Fruit fly (Drosophila melanogaster): ENCODE results near the gene RhoGAP71E.

Gene RhoGAP71E

DNA sequence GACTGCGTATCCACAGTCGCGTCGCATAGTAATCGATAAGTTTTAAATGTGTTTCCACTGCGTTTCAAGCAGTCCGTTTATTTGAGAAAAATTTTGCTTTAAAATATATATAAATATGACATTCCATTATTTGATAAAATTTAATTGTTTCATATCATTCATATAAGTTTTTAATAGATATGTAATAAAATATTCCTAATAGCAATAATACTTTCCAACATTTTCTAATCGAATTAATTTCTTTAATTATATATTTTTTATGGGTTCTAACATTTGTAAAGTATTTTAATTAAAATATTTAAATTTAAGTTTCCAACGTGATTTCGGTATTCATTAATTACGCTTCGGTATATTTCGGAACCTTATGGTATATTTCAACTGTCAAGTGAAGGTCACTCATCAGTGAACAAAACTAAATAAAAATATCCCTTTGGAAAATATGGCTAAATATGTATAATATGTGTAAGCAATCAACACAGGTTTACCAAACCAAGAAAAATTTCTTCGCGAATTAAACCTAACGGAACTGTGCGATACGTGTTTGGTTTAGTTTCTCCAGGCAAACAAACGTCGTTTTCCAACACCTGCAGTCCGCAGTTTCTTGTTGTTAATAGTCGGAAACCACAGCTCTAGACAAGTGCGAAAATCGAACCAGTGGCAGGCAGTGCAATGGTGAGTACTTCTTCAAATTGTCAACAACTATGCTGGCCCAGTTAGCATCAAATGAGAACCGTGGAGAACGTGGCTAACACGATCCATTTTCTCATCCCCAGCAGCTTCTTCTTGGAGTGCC is 25.4 kb upstream of the RhoGAP71E start, which contains the start of the genes CG7739 and SCCRO:
Gene CG7739 (minus strand): TSS at position 8 of the 793 bp plus-strand sequence.
Gene SCCRO (plus strand): TSS at position 370 of the 793 bp plus-strand sequence.
- TF ChIP-seq CG8478 (optimal IDR thresholded peaks at IDR 0.05) = no peak
- no peak for TF ChIP-seq EcR (GFP tag; optimal IDR thresholded peaks at IDR 0.05)
- no peak for TF ChIP-seq usp (GFP tag; optimal IDR thresholded peaks at IDR 0.05)

- TF ChIP-seq Dll (optimal IDR thresholded peaks at IDR 0.05) = no peak
- TF ChIP-seq usp (GFP tag; optimal IDR thresholded peaks at IDR 0.05) = no peak
- TF ChIP-seq EcR (GFP tag; optimal IDR thresholded peaks at IDR 0.05) = no peak
- no peak for TF ChIP-seq CG8478 (optimal IDR thresholded peaks at IDR 0.05)
Observed at dm6 chr3L:15563851-15564106, 24.9 kb upstream of the RhoGAP71E start.

dm6 chr3L:15565829-15566433 is 22.7 kb upstream of the RhoGAP71E start, which contains the start of gene dop:
Gene dop (plus strand): TSS chr3L:15566013.
- TF ChIP-seq CG8478 (optimal IDR thresholded peaks at IDR 0.05) (peak; percentile 38), pan (optimal IDR thresholded peaks at IDR 0.05) (no peak)

dm6 chr3L:15566484-15566955 is 22.1 kb upstream of the RhoGAP71E start:
- TF ChIP-seq pan (optimal IDR thresholded peaks at IDR 0.05) (no peak), usp (GFP tag; optimal IDR thresholded peaks at IDR 0.05) (no peak), EcR (GFP tag; optimal IDR thresholded peaks at IDR 0.05) (no peak), CG8478 (optimal IDR thresholded peaks at IDR 0.05) (no peak)

- no peak for TF ChIP-seq Dll (optimal IDR thresholded peaks at IDR 0.05)
- TF ChIP-seq CG8478 (optimal IDR thresholded peaks at IDR 0.05) = no peak
- TF ChIP-seq pan (optimal IDR thresholded peaks at IDR 0.05) = no peak
- TF ChIP-seq usp (GFP tag; optimal IDR thresholded peaks at IDR 0.05) = no peak
- no peak for TF ChIP-seq EcR (GFP tag; optimal IDR thresholded peaks at IDR 0.05)
- no peak for TF ChIP-seq psq (optimal IDR thresholded peaks at IDR 0.05)
Observed at dm6 chr3L:15568748-15569147, 19.9 kb upstream of the RhoGAP71E start.

dm6 chr3L:15570571-15570970 is 18.1 kb upstream of the RhoGAP71E start:
- no peak for TF ChIP-seq pan (optimal IDR thresholded peaks at IDR 0.05)
- no peak for TF ChIP-seq EcR (GFP tag; optimal IDR thresholded peaks at IDR 0.05)
- no peak for TF ChIP-seq CG8478 (optimal IDR thresholded peaks at IDR 0.05)
- no peak for TF ChIP-seq usp (GFP tag; optimal IDR thresholded peaks at IDR 0.05)
- no peak for TF ChIP-seq psq (optimal IDR thresholded peaks at IDR 0.05)
- TF ChIP-seq Dll (optimal IDR thresholded peaks at IDR 0.05) = no peak

DNA sequence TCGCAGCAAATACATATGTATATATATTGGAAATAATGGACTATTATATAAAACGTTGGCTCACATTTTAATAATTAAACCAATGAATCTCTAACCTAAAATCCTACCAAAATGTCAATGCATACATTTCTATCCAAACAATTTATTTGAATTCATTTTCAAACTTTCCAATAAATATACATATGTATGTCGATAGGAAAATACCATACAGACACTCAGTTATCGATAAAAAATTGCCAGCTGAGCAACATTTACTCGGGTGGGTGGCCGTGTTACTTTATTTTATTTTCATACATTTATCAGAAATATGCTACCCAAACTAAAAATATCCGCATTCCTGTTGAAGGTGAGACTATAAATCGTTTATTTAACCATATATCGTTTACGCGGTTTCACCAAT is 12.3 kb upstream of the RhoGAP71E start, which contains the start of gene Ufsp2:
Gene Ufsp2 (plus strand): TSS at position 214 of the 400 bp plus-strand sequence.
- TF ChIP-seq usp (GFP tag; optimal IDR thresholded peaks at IDR 0.05) = no peak
- TF ChIP-seq Dll (optimal IDR thresholded peaks at IDR 0.05) = no peak
- TF ChIP-seq CG8478 (optimal IDR thresholded peaks at IDR 0.05) = no peak
- no peak for TF ChIP-seq psq (optimal IDR thresholded peaks at IDR 0.05)
- TF ChIP-seq EcR (GFP tag; optimal IDR thresholded peaks at IDR 0.05) = no peak
- TF ChIP-seq pan (optimal IDR thresholded peaks at IDR 0.05) = no peak

DNA sequence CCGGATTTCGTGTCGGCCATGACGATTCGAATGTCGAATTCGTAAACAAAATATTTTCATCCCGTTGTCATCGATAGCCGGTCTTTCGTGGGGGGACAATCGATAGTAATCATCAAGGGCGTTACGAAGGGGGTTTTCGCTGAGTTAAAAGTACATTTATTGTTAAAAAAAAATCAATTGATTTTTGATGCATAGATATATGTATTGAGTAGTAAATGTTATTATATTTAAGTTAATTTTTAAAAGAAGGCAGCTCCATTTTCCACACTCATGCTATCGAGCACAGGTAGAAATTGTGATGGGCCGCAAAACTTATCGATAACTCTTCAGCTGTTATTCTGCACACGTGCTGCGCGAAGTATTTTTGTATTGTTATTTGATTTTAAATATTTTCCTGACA is 8.2 kb upstream of the RhoGAP71E start, which contains the start of the genes mrn and CG12301:
Gene mrn (minus strand): TSS at position 51 of the 400 bp plus-strand sequence.
Gene CG12301 (plus strand): TSS at position 314 of the 400 bp plus-strand sequence.
- TF ChIP-seq pan (optimal IDR thresholded peaks at IDR 0.05) (no peak), psq (optimal IDR thresholded peaks at IDR 0.05) (no peak), Dll (optimal IDR thresholded peaks at IDR 0.05) (no peak), CG8478 (optimal IDR thresholded peaks at IDR 0.05) (no peak), EcR (GFP tag; optimal IDR thresholded peaks at IDR 0.05) (no peak), usp (GFP tag; optimal IDR thresholded peaks at IDR 0.05) (no peak)

- TF ChIP-seq psq (optimal IDR thresholded peaks at IDR 0.05) = no peak
- TF ChIP-seq CG8478 (optimal IDR thresholded peaks at IDR 0.05) = no peak
- TF ChIP-seq EcR (GFP tag; optimal IDR thresholded peaks at IDR 0.05) = no peak
- no peak for TF ChIP-seq usp (GFP tag; optimal IDR thresholded peaks at IDR 0.05)
- no peak for TF ChIP-seq Dll (optimal IDR thresholded peaks at IDR 0.05)
- TF ChIP-seq pan (optimal IDR thresholded peaks at IDR 0.05) = no peak
Observed at dm6 chr3L:15583504-15583903, 5.2 kb upstream of the RhoGAP71E start, which contains the start of gene AIMP2. Gene AIMP2 (plus strand): TSS chr3L:15583638.

DNA sequence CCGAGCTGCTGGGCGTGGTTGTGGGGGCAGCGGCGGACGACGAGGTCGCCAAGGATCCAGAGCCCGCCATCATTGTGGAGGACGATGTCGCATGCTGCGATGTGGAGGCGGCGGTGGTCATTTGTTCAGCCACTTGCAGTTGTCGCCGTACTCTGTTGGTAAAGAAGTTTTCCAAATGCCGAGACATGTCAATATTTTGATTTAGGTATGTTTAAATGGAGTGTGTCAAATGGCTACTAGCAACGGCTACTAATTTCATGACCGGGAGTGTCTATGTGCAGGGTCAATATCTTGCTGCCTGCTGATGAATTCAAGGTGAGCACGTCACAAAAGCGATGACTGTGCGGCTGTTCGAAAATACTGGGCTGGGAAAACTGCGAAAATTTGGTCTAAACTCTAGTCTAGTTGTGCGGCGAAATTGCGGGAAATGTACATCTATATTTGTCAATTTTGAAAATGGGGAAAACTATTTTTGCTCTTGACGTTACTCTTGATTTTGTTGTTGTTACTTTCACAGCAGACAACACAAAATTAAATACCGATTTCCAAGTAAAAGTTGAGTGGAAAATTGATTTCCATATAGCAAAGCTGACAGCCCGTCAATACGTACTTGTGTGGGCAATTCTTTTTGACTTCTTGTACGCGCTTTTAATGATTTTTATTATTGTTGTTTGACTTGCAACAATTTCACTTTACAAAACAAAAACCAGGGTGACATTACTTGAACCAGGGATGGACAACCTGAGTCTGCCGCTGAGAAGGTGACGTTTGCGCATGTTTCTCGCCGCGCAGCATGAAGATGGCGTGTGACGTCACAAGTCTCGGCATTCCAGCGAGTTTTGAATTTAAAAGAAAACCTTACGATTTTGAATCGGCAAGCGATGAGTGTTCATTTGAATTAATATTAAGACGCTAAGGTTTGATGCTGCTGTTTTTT is 947 bp upstream of the RhoGAP71E start, which contains the start of gene CG7656:
Gene CG7656 (minus strand): TSS at position 731 of the 937 bp plus-strand sequence.
- TF ChIP-seq pan (optimal IDR thresholded peaks at IDR 0.05) = no peak
- no peak for TF ChIP-seq Dll (optimal IDR thresholded peaks at IDR 0.05)
- no peak for TF ChIP-seq usp (GFP tag; optimal IDR thresholded peaks at IDR 0.05)
- no peak for TF ChIP-seq EcR (GFP tag; optimal IDR thresholded peaks at IDR 0.05)
- TF ChIP-seq CG8478 (optimal IDR thresholded peaks at IDR 0.05) = no peak
- TF ChIP-seq psq (optimal IDR thresholded peaks at IDR 0.05) = no peak

- TF ChIP-seq usp (GFP tag; optimal IDR thresholded peaks at IDR 0.05) = no peak
- no peak for TF ChIP-seq CG8478 (optimal IDR thresholded peaks at IDR 0.05)
- TF ChIP-seq Dll (optimal IDR thresholded peaks at IDR 0.05) = no peak
- TF ChIP-seq EcR (GFP tag; optimal IDR thresholded peaks at IDR 0.05) = no peak
- TF ChIP-seq psq (optimal IDR thresholded peaks at IDR 0.05) = no peak
- TF ChIP-seq pan (optimal IDR thresholded peaks at IDR 0.05) = no peak
Observed at dm6 chr3L:15589746-15590145, 1.1 kb downstream of the RhoGAP71E start.
